Fruit fly (Drosophila melanogaster): ENCODE data around the gene CG31922.

Gene CG31922

DNA sequence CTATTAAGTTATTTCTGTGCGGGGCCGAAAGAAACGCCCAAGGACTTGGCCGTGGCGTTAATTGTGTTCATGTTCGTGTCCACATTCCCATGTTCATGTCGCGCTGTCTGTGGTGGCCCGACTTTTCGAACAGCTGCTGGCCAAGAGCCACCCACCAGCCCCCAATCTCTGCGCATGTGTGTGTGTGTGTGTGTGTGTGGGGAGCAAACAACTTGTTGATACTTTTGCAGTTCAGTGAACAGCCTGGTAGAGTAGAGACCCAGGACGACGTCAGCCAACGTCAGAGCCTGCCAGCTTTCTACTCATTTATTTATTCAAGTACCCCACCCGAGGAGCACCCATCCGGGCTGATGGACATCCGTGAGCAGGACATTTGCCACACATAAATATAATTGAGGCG is 33.0 kb upstream of the CG31922 start:
- TF ChIP-seq noc (tag; optimal IDR thresholded peaks at IDR 0.05) = no peak

DNA sequence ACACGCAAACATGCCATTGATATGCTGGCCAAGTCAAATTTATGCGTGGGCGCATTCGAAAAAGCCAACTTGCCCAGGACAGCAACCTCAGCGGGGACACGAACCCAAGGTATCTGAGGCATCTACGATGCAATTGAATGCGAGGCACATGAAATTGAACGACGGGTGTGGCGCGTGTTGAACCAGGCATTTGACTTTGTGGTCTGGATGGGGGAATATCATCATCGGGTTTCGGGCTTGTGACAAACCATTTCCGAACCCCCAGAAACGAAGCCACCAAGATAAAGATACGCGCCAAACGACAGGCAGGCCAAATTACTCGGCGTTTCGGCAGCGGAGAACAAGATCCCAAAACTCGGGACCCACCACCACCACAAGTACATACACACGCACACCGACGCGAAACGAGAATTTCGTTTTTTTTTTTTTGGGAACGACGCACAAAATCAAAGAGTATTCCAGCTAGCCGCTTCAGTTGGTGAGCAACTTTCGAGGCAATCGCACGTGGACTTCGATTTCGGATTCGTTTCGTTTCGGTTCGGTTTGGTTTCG is 27.2 kb upstream of the CG31922 start, which contains the start of gene MFS3:
TSS of gene MFS3 (plus strand) at position 472 of the 552 bp plus-strand sequence.
- TF ChIP-seq noc (tag; optimal IDR thresholded peaks at IDR 0.05) = no peak

DNA sequence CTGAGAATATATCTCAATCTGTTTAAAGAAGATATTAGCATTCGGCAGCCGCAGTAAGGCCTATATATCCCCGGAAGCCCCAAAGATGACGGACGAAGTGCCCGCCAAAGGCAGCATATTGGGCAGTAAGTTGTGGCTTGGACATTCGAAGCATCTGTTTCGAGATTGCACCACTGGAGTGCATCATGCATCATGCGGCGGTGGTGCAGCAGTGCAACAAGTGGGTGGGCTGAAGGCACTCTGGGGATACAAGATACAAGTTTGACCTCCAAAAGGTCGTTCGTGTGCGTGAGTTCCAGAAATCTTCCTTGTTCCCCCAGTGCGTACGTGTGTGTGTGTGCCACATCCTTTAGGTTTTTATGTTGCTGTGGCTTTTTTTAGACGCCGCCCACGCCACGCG is 26.7 kb upstream of the CG31922 start:
- TF ChIP-seq noc (tag; optimal IDR thresholded peaks at IDR 0.05) = no peak

DNA sequence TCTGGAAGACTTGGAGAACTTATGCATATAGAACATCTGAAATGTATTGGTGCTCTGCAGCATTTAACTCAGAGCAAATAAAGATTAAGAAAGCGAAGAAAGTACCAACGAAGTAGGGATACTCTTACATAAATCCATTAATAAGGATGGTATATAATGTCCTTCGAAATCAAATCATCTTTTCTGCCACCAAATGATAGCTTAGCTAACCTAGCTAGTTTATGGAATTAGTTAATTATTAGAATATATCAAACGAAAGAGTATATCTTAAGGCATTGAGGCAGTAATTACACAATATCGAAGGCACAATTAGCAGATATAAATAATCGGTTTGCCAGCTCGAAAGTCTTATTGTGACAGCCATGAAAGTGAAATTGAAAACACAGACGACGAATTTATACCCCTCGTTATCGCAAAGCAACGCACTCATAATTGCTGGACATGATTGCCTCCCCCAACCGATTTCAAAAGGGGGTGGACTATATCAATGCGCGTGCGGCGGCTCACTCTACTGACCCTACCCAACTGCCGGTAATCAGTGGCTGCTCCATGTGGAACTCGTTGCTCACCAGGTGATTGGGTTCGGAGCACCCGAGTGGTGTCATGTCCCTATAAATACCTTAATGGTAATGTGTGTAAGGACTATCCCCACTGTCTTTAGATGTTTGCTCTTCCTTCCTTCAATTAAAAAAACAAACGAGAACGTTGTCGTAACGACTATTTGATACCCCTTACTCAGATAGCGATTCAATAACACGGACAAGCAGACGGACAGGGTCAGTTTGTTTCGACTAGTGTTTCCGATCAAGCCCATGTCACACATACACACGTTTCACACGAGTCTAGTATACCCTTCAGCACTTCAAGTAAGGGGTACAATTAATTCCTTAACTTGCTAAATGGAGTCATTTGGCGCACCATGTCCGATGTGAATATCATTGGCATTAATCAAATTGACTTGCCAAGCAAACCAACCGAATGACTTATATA is 25.3 kb upstream of the CG31922 start:
- peak; percentile 96 for TF ChIP-seq noc (tag; optimal IDR thresholded peaks at IDR 0.05)

DNA sequence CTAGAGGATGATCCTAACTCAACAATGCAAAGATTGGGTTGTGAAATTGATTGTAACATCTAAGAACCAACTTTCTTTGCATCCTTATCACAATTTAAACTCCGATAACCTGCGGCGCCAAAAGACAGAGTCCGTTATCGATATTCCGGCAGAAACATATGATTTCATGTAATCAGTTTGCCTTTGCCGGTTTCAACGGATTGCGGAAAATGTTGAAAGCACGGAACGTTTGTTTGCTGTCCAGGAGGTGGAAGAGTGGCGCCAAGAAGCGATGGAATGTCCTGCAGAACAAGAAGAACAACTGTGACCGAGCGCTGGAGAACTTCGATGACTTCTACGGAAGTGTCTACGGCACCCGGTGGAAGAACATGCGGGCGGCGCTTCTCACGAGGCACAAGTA is 22.3 kb upstream of the CG31922 start:
- no peak for TF ChIP-seq noc (tag; optimal IDR thresholded peaks at IDR 0.05)

DNA sequence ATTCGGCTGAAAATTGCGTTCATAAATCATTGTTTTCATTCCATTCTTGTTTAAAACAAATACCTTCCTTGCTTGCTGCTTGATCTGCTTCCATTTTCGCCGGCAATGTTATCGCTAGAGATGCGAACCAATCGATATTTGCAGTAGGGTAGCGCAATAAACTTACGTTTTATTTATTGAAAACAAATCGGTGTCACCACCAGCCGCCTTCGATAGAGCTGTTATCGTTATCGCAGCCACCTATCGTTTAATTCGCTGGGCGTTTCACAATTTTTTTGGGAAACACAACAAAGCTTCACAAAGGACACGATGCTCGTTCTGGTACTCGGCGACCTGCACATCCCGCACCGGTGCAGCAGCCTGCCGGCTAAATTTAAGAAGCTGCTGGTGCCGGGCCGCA is 19.4 kb upstream of the CG31922 start, which contains the start of the genes Tfb4 and Vps29:
TSS of gene Tfb4 (minus strand) at position 124 of the 400 bp plus-strand sequence.
TSS of gene Vps29 (plus strand) at position 213 of the 400 bp plus-strand sequence.
- TF ChIP-seq noc (tag; optimal IDR thresholded peaks at IDR 0.05) = peak; percentile 14

dm6 chr2L:1152693-1153092 is 17.3 kb upstream of the CG31922 start:
- no peak for TF ChIP-seq noc (tag; optimal IDR thresholded peaks at IDR 0.05)

- TF ChIP-seq noc (tag; optimal IDR thresholded peaks at IDR 0.05) = no peak
Measured at dm6 chr2L:1156592-1157249, 13.3 kb upstream of the CG31922 start.

dm6 chr2L:1157357-1157678 is 12.7 kb upstream of the CG31922 start:
- TF ChIP-seq noc (tag; optimal IDR thresholded peaks at IDR 0.05) = no peak

DNA sequence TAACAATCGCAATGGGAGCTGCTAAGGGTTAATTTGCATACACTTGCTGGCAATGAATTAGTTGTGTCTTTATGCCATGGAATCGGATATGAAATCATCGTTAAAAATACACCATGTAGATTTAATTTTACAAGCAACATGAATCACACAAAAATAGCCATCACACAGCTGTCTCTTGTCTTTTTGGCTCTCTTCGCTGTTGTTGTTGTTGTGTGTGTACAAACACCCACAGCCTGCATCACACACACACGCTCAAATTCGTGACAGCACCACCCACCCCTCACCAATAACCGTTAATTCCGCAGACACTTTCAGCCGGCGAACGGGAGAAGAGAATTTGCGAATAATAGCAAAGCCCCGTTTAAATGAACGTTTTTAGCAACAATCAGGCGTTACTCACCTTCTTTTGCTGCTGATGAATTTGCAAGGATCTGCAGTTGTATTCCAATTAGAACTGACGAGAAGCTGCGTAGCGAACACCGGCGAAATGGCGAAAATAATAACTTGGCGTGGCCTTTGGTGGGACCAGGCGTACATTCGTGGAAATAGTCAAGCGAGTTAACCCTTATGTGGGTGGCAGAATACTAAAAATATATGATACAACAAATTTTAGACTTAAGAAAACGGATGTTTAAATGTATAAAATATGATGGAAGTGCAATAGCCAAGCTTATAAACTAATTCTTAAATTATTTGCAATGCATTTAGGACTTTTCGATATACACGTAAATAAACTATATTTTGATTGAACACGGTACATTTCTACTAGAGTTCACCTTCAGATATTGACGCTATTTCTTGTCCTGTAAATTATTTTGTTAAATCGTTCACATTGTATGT is 12.1 kb upstream of the CG31922 start, which contains the start of gene capt:
TSS of gene capt (minus strand) at position 584 of the 840 bp plus-strand sequence.
- TF ChIP-seq noc (tag; optimal IDR thresholded peaks at IDR 0.05) = peak; percentile 35

DNA sequence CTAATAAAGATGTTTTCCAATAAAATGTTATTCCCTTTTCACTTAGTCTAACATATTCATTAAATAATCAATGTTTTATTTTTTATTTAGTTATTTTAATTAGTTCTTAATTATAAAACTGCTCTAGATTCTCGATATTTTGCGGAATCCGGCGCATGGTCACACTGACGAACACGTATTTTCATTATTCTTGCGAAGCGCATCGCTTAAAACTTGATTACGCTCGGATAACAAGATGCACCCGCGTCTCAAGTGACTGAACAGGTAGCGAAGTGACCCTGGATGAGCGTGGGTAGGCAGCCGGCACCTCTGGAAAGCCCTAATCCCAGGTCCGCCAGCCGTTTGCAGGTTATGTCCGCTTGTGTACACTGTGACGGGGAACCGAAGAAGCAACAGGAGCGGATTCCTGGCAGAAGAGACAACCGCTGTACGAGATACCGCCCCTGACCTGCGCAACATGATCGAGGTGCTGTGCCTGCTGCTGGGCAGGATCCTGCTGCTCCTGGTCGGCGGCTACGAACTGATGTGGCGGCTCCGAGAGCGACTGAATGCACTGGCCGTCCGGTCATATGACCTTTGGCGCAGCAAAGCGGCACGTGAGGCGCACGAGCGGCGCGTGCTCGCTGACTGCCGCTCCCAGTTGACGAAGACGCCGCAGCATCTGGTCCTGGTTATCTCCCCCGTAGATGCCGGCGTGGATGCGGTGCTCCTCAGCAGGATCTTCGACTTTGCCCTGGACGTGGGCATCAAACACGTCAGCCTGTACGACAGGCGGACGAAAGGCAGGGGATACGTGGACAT is 11.3 kb upstream of the CG31922 start, which contains the start of gene Tango14:
TSS of gene Tango14 (plus strand) at position 143 of the 801 bp plus-strand sequence.
- TF ChIP-seq noc (tag; optimal IDR thresholded peaks at IDR 0.05) = no peak

dm6 chr2L:1163538-1164143 is 6.3 kb upstream of the CG31922 start, which contains the start of gene CG5080:
Gene CG5080 (minus strand): TSS chr2L:1163886.
- TF ChIP-seq noc (tag; optimal IDR thresholded peaks at IDR 0.05) = no peak

DNA sequence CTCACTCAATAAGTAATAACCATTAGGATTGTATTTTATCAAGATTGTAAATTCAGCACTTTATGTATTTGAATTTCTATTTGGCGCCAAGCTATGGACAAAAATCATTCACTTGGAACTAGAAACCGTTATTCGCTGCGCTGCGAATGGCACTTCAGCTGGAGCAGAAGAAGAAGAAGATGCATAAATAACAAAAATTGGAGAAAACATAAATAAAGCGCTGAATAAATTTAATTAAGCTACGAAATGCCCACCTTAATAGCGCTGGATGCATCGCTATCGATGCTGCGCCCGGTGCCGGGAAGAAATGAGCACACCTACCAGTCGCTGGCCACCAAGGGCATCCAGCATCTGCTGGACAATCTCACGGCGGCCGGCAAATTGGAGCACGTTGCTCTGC is 5.7 kb upstream of the CG31922 start, which contains the start of gene IntS14:
TSS of gene IntS14 (plus strand) at position 150 of the 400 bp plus-strand sequence.
- TF ChIP-seq noc (tag; optimal IDR thresholded peaks at IDR 0.05) = no peak

dm6 chr2L:1166326-1166725 is 3.7 kb upstream of the CG31922 start, which contains the start of gene CG14341:
Gene CG14341 (plus strand): TSS chr2L:1166506.
- TF ChIP-seq noc (tag; optimal IDR thresholded peaks at IDR 0.05) = no peak
